Worm (Caenorhabditis elegans) whole organism, L2 larva: ENCODE results near the gene K09C4.2.

Source experiments
- alr-1 ChIP-seq: fragments of 150-350 bp; optimal IDR thresholded peaks from 2 replicates; lab custom pipeline; 2014; ENCODE audit warnings: missing biosample characterization, missing genetic modification characterization
- ama-1 ChIP-seq: fragments of 150-350 bp; optimal IDR thresholded peaks from 2 replicates; lab custom pipeline; 2018; ENCODE audit warnings: inconsistent platforms
- ceh-82 ChIP-seq: fragments of 150-350 bp; optimal IDR thresholded peaks from 2 replicates; lab custom pipeline; 2014; ENCODE audit warnings: missing biosample characterization, missing genetic modification characterization
- fos-1 ChIP-seq: fragments of 150-350 bp; optimal IDR thresholded peaks from 2 replicates; lab custom pipeline; 2014; ENCODE audit warnings: missing biosample characterization, missing genetic modification characterization
- nhr-129 ChIP-seq: fragments of 150-350 bp; optimal IDR thresholded peaks from 2 replicates; lab custom pipeline; 2014; ENCODE audit warnings: missing biosample characterization, missing genetic modification characterization
- skn-1 ChIP-seq: sonication (generic microtip); optimal IDR thresholded peaks from 2 replicates; lab custom pipeline; 2017; ENCODE audit warnings: missing biosample characterization, missing genetic modification characterization
- unc-62 ChIP-seq: fragments of 150-350 bp; optimal IDR thresholded peaks from 2 replicates; lab custom pipeline; 2014; ENCODE audit warnings: missing biosample characterization, missing genetic modification reagents, missing genetic modification characterization
- zag-1 ChIP-seq: fragments of 150-350 bp; optimal IDR thresholded peaks from 2 replicates; lab custom pipeline; 2014; ENCODE audit warnings: missing biosample characterization, missing genetic modification characterization
- ztf-1 ChIP-seq: fragments of 200-800 bp; sonication (Bioruptor generic); conservative IDR thresholded peaks from 2 replicates; pipeline ENCODE4 v1.3.6; 2022; ENCODE audit warnings: missing genetic modification characterization, missing compliant biosample characterization
- ztf-11 ChIP-seq: sonication (generic microtip); optimal IDR thresholded peaks from 2 replicates; lab custom pipeline; 2017; ENCODE audit warnings: missing biosample characterization, missing genetic modification characterization

DNA sequence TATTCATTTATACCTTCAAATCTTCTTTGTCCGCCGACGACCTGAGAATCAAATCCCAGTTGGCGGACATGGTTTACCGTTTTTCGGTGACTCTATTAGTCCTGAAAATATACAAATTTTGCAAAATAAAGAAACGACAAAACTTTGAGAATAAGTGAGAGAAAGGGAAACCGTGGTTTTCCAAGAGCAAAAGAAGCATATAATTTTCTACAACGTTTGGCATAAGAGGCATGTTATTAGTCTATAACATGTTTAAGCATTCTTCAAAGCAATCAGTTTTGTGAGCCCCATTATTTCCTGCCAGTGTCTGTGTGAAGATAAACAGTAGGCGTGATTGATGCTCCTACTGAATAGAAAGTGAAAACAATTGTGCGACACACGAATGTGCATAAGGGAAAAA is 16.2 kb upstream of the K09C4.2 start, which contains the start of gene K09C4.10:
- TF ChIP-seq skn-1 (tag; lab: Kevin White, UChicago) (no peak), ztf-1 (no peak), fos-1 (tag; lab: Kevin White, UChicago) (no peak), ztf-11 (tag; lab: Kevin White, UChicago) (no peak), unc-62 (no peak), ama-1 (lab: Kevin White, UChicago) (no peak), zag-1 (tag; lab: Kevin White, UChicago) (no peak), nhr-129 (tag; lab: Kevin White, UChicago) (no peak), ceh-82 (tag; lab: Kevin White, UChicago) (no peak), alr-1 (tag; lab: Kevin White, UChicago) (no peak)
